Fruit fly (Drosophila melanogaster): ENCODE results near the gene Glyp.
A peak's percentile ranks its signal among the peaks of the same experiment; 100 is the strongest.

Gene Glyp

dm6 chr2L:2184659-2185058, 54.0 kb downstream of the Glyp start (continued):
- TF ChIP-seq CG4318 (GFP tag; optimal IDR thresholded peaks at IDR 0.05): peak; percentile 2
- TF ChIP-seq CG15336 (GFP tag; IDR thresholded peaks at IDR 0.05): 0 out of 2 replicates have a peak, but pooled peaks have one; percentile 55
- peak; percentile 56 for TF ChIP-seq esn (GFP tag; optimal IDR thresholded peaks at IDR 0.05)
- TF ChIP-seq Lpt (GFP tag; optimal IDR thresholded peaks at IDR 0.05): no peak
- no peak for TF ChIP-seq vri (GFP tag; optimal IDR thresholded peaks at IDR 0.05)
- no peak for TF ChIP-seq Blimp-1 (GFP tag; optimal IDR thresholded peaks at IDR 0.05)
- peak; percentile 43 for TF ChIP-seq pdm3 (GFP tag; optimal IDR thresholded peaks at IDR 0.05)
- TF ChIP-seq CG8119 (GFP tag; IDR thresholded peaks at IDR 0.05): peak; percentile 70
- peak; percentile 71 for TF ChIP-seq CG6163 (GFP tag; IDR thresholded peaks at IDR 0.05)
- TF ChIP-seq Hr39 (GFP tag; optimal IDR thresholded peaks at IDR 0.05): peak; percentile 6
- no peak for TF ChIP-seq CG9139 (GFP tag; optimal IDR thresholded peaks at IDR 0.05)
- peak; percentile 50 for TF ChIP-seq Met (GFP tag; optimal IDR thresholded peaks at IDR 0.05)
- peak; percentile 29 for TF ChIP-seq CG11762 (GFP tag; optimal IDR thresholded peaks at IDR 0.05; ENCODE audit: insufficient read depth)
- peak; percentile 52 for TF ChIP-seq CG6792 (GFP tag; optimal IDR thresholded peaks at IDR 0.05)
- peak; percentile 62 for TF ChIP-seq CG32006 (GFP tag; optimal IDR thresholded peaks at IDR 0.05)
- peak; percentile 10 for TF ChIP-seq CG7368 (GFP tag; optimal IDR thresholded peaks at IDR 0.05)
- TF ChIP-seq dac (GFP tag; optimal IDR thresholded peaks at IDR 0.05): no peak

- TF ChIP-seq CG1621 (tag; optimal IDR thresholded peaks at IDR 0.05) (no peak), CG3032 (tag; optimal IDR thresholded peaks at IDR 0.05) (no peak), CG6808 (GFP tag; optimal IDR thresholded peaks at IDR 0.05) (no peak), CG10631 (GFP tag; optimal IDR thresholded peaks at IDR 0.05) (peak; percentile 47), OdsH (GFP tag; optimal IDR thresholded peaks at IDR 0.05) (peak; percentile 64), Ets21C (GFP tag; optimal IDR thresholded peaks at IDR 0.05) (peak; percentile 6), acj6 (GFP tag; optimal IDR thresholded peaks at IDR 0.05) (peak; percentile 29), Sox15 (GFP tag; optimal IDR thresholded peaks at IDR 0.05) (no peak), lz (GFP tag; optimal IDR thresholded peaks at IDR 0.05) (peak; percentile 36), Smox (GFP tag; optimal IDR thresholded peaks at IDR 0.05) (peak; percentile 49), CG32006 (GFP tag; optimal IDR thresholded peaks at IDR 0.05) (peak; percentile 87), CG8119 (GFP tag; IDR thresholded peaks at IDR 0.05) (peak; percentile 69), Hr38 (GFP tag; optimal IDR thresholded peaks at IDR 0.05) (no peak), Eip75B (GFP tag; optimal IDR thresholded peaks at IDR 0.05) (peak; percentile 39), CG6854 (GFP tag; optimal IDR thresholded peaks at IDR 0.05) (no peak), achi (GFP tag; optimal IDR thresholded peaks at IDR 0.05) (peak; percentile 57), Gug (GFP tag; IDR thresholded peaks at IDR 0.05) (0 out of 2 replicates have a peak, but pooled peaks have one; percentile 12), ss (GFP tag; optimal IDR thresholded peaks at IDR 0.05) (no peak), Sox102F (GFP tag; optimal IDR thresholded peaks at IDR 0.05) (peak; percentile 20), Hr39 (GFP tag; optimal IDR thresholded peaks at IDR 0.05) (peak; percentile 19), net (GFP tag; optimal IDR thresholded peaks at IDR 0.05) (no peak), CG6276 (GFP tag; optimal IDR thresholded peaks at IDR 0.05) (peak; percentile 66), Sox14 (GFP tag; optimal IDR thresholded peaks at IDR 0.05) (peak; percentile 42), fd59A (GFP tag; optimal IDR thresholded peaks at IDR 0.05) (no peak), svp (GFP tag) (peak; percentile 62), Met (GFP tag; optimal IDR thresholded peaks at IDR 0.05) (peak; percentile 48), Lpt (GFP tag; optimal IDR thresholded peaks at IDR 0.05) (no peak), CG34406 (GFP tag; optimal IDR thresholded peaks at IDR 0.05) (peak; percentile 53), esn (GFP tag; optimal IDR thresholded peaks at IDR 0.05) (peak; percentile 53), Hr4 (GFP tag; optimal IDR thresholded peaks at IDR 0.05) (peak; percentile 47), CG8632 (GFP tag; optimal IDR thresholded peaks at IDR 0.05) (peak; percentile 42), CG31627 (GFP tag; optimal IDR thresholded peaks at IDR 0.05) (peak; percentile 14), CG11902 (GFP tag; optimal IDR thresholded peaks at IDR 0.05) (peak; percentile 33), CG6163 (GFP tag; IDR thresholded peaks at IDR 0.05) (0 out of 3 replicates have a peak, but pooled peaks have one; percentile 27), CG4318 (GFP tag; optimal IDR thresholded peaks at IDR 0.05) (peak; percentile 67), CG15336 (GFP tag; IDR thresholded peaks at IDR 0.05) (peak; percentile 45; the same call in 1 of the 2 replicates), pdm3 (GFP tag; optimal IDR thresholded peaks at IDR 0.05) (peak; percentile 48), vri (GFP tag; optimal IDR thresholded peaks at IDR 0.05) (no peak), fd85E (GFP tag; optimal IDR thresholded peaks at IDR 0.05) (no peak), dac (GFP tag; optimal IDR thresholded peaks at IDR 0.05) (peak; percentile 47), CG16779 (tag; optimal IDR thresholded peaks at IDR 0.05) (no peak), CG7368 (GFP tag; optimal IDR thresholded peaks at IDR 0.05) (peak; percentile 8), CG11294 (GFP tag; IDR thresholded peaks at IDR 0.05) (0 out of 2 replicates have a peak, but pooled peaks have one; percentile 27), CG3919 (GFP tag; optimal IDR thresholded peaks at IDR 0.05) (peak; percentile 40)
These were observed 54.8 kb downstream of the Glyp start for dm6 chr2L:2185373-2185772.
